Fruit fly (Drosophila melanogaster): Measurements from ENCODE around the gene Rad17.

DNA sequence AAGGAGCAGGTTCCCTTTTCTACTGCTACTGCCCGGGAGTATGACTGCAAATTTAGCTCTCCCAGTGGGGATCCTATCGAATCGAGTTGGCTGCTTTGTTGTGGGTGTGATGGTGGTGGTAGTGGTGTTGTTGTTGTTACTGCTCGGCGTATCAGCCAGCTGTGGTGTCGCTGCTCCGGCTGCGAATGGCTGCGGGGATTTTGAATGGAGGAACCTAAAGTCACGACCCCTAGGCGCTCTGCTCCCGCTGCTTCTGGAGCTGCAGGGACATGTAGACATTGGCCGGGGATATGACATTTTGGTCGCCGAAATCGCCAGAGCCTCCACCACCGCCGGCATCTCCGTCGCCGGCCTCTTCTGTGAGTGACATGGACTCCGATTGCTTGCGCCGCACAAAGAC lies 36.2 kb downstream of the Rad17 start:
- TF ChIP-seq ttk (optimal IDR thresholded peaks at IDR 0.05) (no peak), insv (optimal IDR thresholded peaks at IDR 0.05) (no peak), psq (optimal IDR thresholded peaks at IDR 0.05) (no peak), Sin3A (optimal IDR thresholded peaks at IDR 0.05) (no peak)

All from Kc167 (cell line).